Fruit fly (Drosophila melanogaster): Measurements from ENCODE around the gene Lkr.

The Lkr gene

dm6 chr3L:5561341-5561740, 32.2 kb upstream of the Lkr start, which contains the start of gene sinu (continued):
- TF ChIP-seq CG8089 (GFP tag; optimal IDR thresholded peaks at IDR 0.05) (no peak), sr (GFP tag; IDR thresholded peaks at IDR 0.05) (no peak), sd (tag; optimal IDR thresholded peaks at IDR 0.05) (peak; percentile 50), pan (optimal IDR thresholded peaks at IDR 0.05) (no peak), pan (GFP tag; optimal IDR thresholded peaks at IDR 0.05 in 1 of 2, IDR thresholded peaks at IDR 0.05 in 1 of 2) (no peak), CG11560 (tag; IDR thresholded peaks at IDR 0.05) (no peak), CG14014 (GFP tag; IDR thresholded peaks at IDR 0.05) (no peak), Ets97D (GFP tag; optimal IDR thresholded peaks at IDR 0.05) (no peak), trem (tag; optimal IDR thresholded peaks at IDR 0.05) (peak; percentile 23), PHDP (tag; optimal IDR thresholded peaks at IDR 0.05) (no peak), pzg (GFP tag; optimal IDR thresholded peaks at IDR 0.05) (peak; percentile 40), corto (GFP tag; optimal IDR thresholded peaks at IDR 0.05) (no peak), CG33557 (GFP tag; optimal IDR thresholded peaks at IDR 0.05) (no peak), CG15514 (GFP tag; optimal IDR thresholded peaks at IDR 0.05) (peak; percentile 97), CG18764 (GFP tag; optimal IDR thresholded peaks at IDR 0.05) (no peak), dpn (GFP tag; optimal IDR thresholded peaks at IDR 0.05) (no peak), CG16779 (GFP tag; IDR thresholded peaks at IDR 0.05) (peak; percentile 32; the same call in 1 of the 2 replicates), Doc2 (GFP tag; IDR thresholded peaks at IDR 0.05) (no peak), toy (GFP tag; IDR thresholded peaks at IDR 0.05) (no peak), cad (GFP tag; optimal IDR thresholded peaks at IDR 0.05) (no peak), Stat92E (GFP tag; optimal IDR thresholded peaks at IDR 0.05) (no peak), TFAM (GFP tag; optimal IDR thresholded peaks at IDR 0.05) (no peak), Hmr (GFP tag; optimal IDR thresholded peaks at IDR 0.05) (no peak), CoRest (tag; optimal IDR thresholded peaks at IDR 0.05) (no peak), E2f1 (GFP tag; IDR thresholded peaks at IDR 0.05) (no peak), sisA (GFP tag; IDR thresholded peaks at IDR 0.05) (no peak), eve (GFP tag; optimal IDR thresholded peaks at IDR 0.05) (no peak), CG17359 (tag; optimal IDR thresholded peaks at IDR 0.05) (no peak), CG2120 (GFP tag; optimal IDR thresholded peaks at IDR 0.05) (no peak), Dp (GFP tag; optimal IDR thresholded peaks at IDR 0.05) (peak; percentile 17), CG3847 (GFP tag; IDR thresholded peaks at IDR 0.05) (no peak), CG11085 (GFP tag; IDR thresholded peaks at IDR 0.05) (no peak), amos (GFP tag; IDR thresholded peaks at IDR 0.05; ENCODE audit: partially characterized antibody) (no peak), Neu2 (GFP tag; optimal IDR thresholded peaks at IDR 0.05; ENCODE audit: borderline replicate concordance) (no peak), Atf6 (GFP tag; IDR thresholded peaks at IDR 0.05) (no peak), ham (GFP tag; IDR thresholded peaks at IDR 0.05) (no peak), salm (tag; optimal IDR thresholded peaks at IDR 0.05) (no peak), hkb (optimal IDR thresholded peaks at IDR 0.05) (no peak), hkb (GFP tag; IDR thresholded peaks at IDR 0.05) (no peak), Myb (GFP tag; optimal IDR thresholded peaks at IDR 0.05) (no peak), CG12659 (GFP tag; optimal IDR thresholded peaks at IDR 0.05) (peak; percentile 4), chif (GFP tag; optimal IDR thresholded peaks at IDR 0.05) (no peak), ato (GFP tag; IDR thresholded peaks at IDR 0.05; ENCODE audit: partially characterized antibody) (no peak), MBD-R2 (GFP tag; IDR thresholded peaks at IDR 0.05) (peak; percentile 61), CG33213 (GFP tag; optimal IDR thresholded peaks at IDR 0.05) (no peak), CG5180 (GFP tag; optimal IDR thresholded peaks at IDR 0.05) (no peak), C15 (GFP tag; IDR thresholded peaks at IDR 0.05) (no peak), gem (tag; optimal IDR thresholded peaks at IDR 0.05) (no peak)

All from whole organism, embryonic.